Fruit fly (Drosophila melanogaster) whole organism, wandering third instar larva: ENCODE measurements around the gene bif.
A peak's percentile ranks its signal among the peaks of the same experiment; 100 is the strongest.

Experiments used
- Abd-B ChIP-seq: fragments of >200 bp; optimal IDR thresholded peaks from 2 replicates; lab custom pipeline; 2017; ENCODE audit warnings: missing biosample characterization, missing genetic modification characterization
- CG32264 ChIP-seq: fragments of 200-800 bp; sonication (Bioruptor generic); optimal IDR thresholded peaks from 2 replicates; lab custom pipeline; 2016; ENCODE audit warnings: missing biosample characterization, missing genetic modification characterization
- CG9705 ChIP-seq: fragments of 200-800 bp; sonication (Bioruptor generic); optimal IDR thresholded peaks from 2 replicates; lab custom pipeline; 2018; ENCODE audit warnings: missing biosample characterization, mild to moderate bottlenecking, missing genetic modification characterization
- CrebA ChIP-seq: fragments of 200-800 bp; sonication (Bioruptor generic); optimal IDR thresholded peaks from 2 replicates; lab custom pipeline; 2016; ENCODE audit warnings: missing biosample characterization, mild to moderate bottlenecking, missing genetic modification characterization, borderline replicate concordance
- Dfd ChIP-seq: fragments of >200 bp; optimal IDR thresholded peaks from 2 replicates; lab custom pipeline; 2017; ENCODE audit warnings: missing biosample characterization, missing genetic modification characterization
- Dif ChIP-seq: fragments of 200-275, 200-300 bp; sonication (Bioruptor generic); optimal IDR thresholded peaks from 2 replicates; lab custom pipeline; 2018; ENCODE audit warnings: missing biosample characterization, missing genetic modification characterization; ENCODE audit not compliant: partially characterized antibody
- GATAd ChIP-seq: sonication (Bioruptor generic); optimal IDR thresholded peaks from 2 replicates; lab custom pipeline; 2016; ENCODE audit warnings: missing biosample characterization, missing genetic modification characterization
- HLH106 ChIP-seq: fragments of 200-800 bp; optimal IDR thresholded peaks from 3 replicates; lab custom pipeline; 2019; ENCODE audit warnings: missing biosample characterization, mild to moderate bottlenecking, missing genetic modification characterization, moderate library complexity
- Hnf4 ChIP-seq: fragments of 200-800 bp; sonication (Bioruptor generic); optimal IDR thresholded peaks from 2 replicates; lab custom pipeline; 2016; ENCODE audit warnings: missing biosample characterization, mild to moderate bottlenecking, missing genetic modification characterization
- Hr78 ChIP-seq: fragments of >200 bp; optimal IDR thresholded peaks from 2 replicates; lab custom pipeline; 2017; ENCODE audit warnings: missing biosample characterization, missing genetic modification characterization
- Hr83 ChIP-seq: fragments of 200-300 bp; sonication (Bioruptor generic); optimal IDR thresholded peaks from 2 replicates; lab custom pipeline; 2016; ENCODE audit warnings: missing biosample characterization, mild to moderate bottlenecking, missing genetic modification characterization, moderate library complexity; ENCODE audit not compliant: poor library complexity, severe bottlenecking
- Jra ChIP-seq: sonication (Bioruptor generic); optimal IDR thresholded peaks from 2 replicates; lab custom pipeline; 2016; ENCODE audit warnings: missing biosample characterization, missing genetic modification characterization
- Mio ChIP-seq: sonication (Bioruptor generic); optimal IDR thresholded peaks from 2 replicates; lab custom pipeline; 2016; ENCODE audit warnings: missing biosample characterization, missing genetic modification characterization
- Myc ChIP-seq: fragments of >200 bp; optimal IDR thresholded peaks from 2 replicates; lab custom pipeline; 2017
- N ChIP-seq: fragments of >200 bp; optimal IDR thresholded peaks from 2 replicates; lab custom pipeline; 2018; ENCODE audit warnings: missing biosample characterization, missing external identifiers, missing genetic modification characterization
- OdsH ChIP-seq: fragments of 200-800 bp; sonication (Bioruptor generic); optimal IDR thresholded peaks from 2 replicates; lab custom pipeline; 2016; ENCODE audit warnings: missing biosample characterization, mild to moderate bottlenecking, missing genetic modification characterization
- Rel ChIP-seq, 2 experiments: fragments of 200-800 bp; sonication (Bioruptor generic) in 1 of 2; optimal IDR thresholded peaks; 2 replicates in 1 of 2; 3 replicates in 1 of 2; lab custom pipeline; 2016 to 2019; ENCODE audit warnings: mild to moderate bottlenecking in 2 of 2, missing biosample characterization in 2 of 2, missing genetic modification characterization in 2 of 2, moderate library complexity in 1 of 2
- Sp1 ChIP-seq: fragments of 200-800 bp; sonication (Bioruptor generic); optimal IDR thresholded peaks from 3 replicates; lab custom pipeline; 2019; ENCODE audit warnings: missing biosample characterization, mild to moderate bottlenecking, missing genetic modification characterization, moderate library complexity
- Vsx2 ChIP-seq: fragments of 200-300, 225-300 bp; sonication (Bioruptor generic); optimal IDR thresholded peaks from 2 replicates; lab custom pipeline; 2018; ENCODE audit warnings: missing biosample characterization, missing genetic modification characterization; ENCODE audit not compliant: partially characterized antibody
- br ChIP-seq: fragments of 200-800 bp; sonication (Bioruptor generic); optimal IDR thresholded peaks from 2 replicates; lab custom pipeline; 2016; ENCODE audit warnings: missing biosample characterization, missing genetic modification characterization
- brk ChIP-seq: fragments of 200-800 bp; sonication (Bioruptor generic); optimal IDR thresholded peaks from 2 replicates; lab custom pipeline; 2016; ENCODE audit warnings: missing biosample characterization, mild to moderate bottlenecking, missing genetic modification characterization
- dl ChIP-seq, 2 experiments: fragments of 175-275, 200-275 bp in 1 of 2; fragments of 200-275 bp in 1 of 2; sonication (Bioruptor generic); optimal IDR thresholded peaks; lab custom pipeline; 2018; ENCODE audit warnings: mild to moderate bottlenecking in 2 of 2, missing biosample characterization in 2 of 2, missing genetic modification characterization in 2 of 2, moderate library complexity in 2 of 2; ENCODE audit not compliant: partially characterized antibody in 2 of 2, insufficient read depth in 1 of 2
- dmrt93B ChIP-seq: fragments of 200-800 bp; sonication (Bioruptor generic); optimal IDR thresholded peaks from 2 replicates; lab custom pipeline; 2018; ENCODE audit warnings: missing biosample characterization, mild to moderate bottlenecking, missing genetic modification characterization
- dsf ChIP-seq: sonication (Bioruptor generic); optimal IDR thresholded peaks from 2 replicates; lab custom pipeline; 2016; ENCODE audit warnings: missing biosample characterization, missing genetic modification characterization, borderline replicate concordance
- ey ChIP-seq: fragments of 200-800 bp; sonication (Bioruptor generic); optimal IDR thresholded peaks from 2 replicates; lab custom pipeline; 2016; ENCODE audit warnings: missing biosample characterization, missing genetic modification characterization
- foxo ChIP-seq, 2 experiments: fragments of 200-800 bp; sonication (Bioruptor generic); optimal IDR thresholded peaks; 2 replicates in 1 of 2; 3 replicates in 1 of 2; lab custom pipeline; 2016 to 2017; ENCODE audit warnings: missing biosample characterization in 2 of 2, missing genetic modification characterization in 2 of 2
- fru ChIP-seq: fragments of 200-800 bp; sonication (Bioruptor generic); optimal IDR thresholded peaks from 3 replicates; lab custom pipeline; 2016; ENCODE audit warnings: missing biosample characterization, mild to moderate bottlenecking, missing genetic modification characterization
- h ChIP-seq: fragments of 200-800 bp; sonication (Bioruptor generic); optimal IDR thresholded peaks from 3 replicates; lab custom pipeline; 2016; ENCODE audit warnings: missing biosample characterization, mild to moderate bottlenecking, missing genetic modification characterization
- jim ChIP-seq: fragments of 175-275, 200-325 bp; sonication (Bioruptor generic); optimal IDR thresholded peaks from 2 replicates; lab custom pipeline; 2016; ENCODE audit warnings: missing biosample characterization, mild to moderate bottlenecking, missing genetic modification characterization
- lola ChIP-seq: fragments of >200 bp; optimal IDR thresholded peaks from 2 replicates; lab custom pipeline; 2017; ENCODE audit warnings: missing biosample characterization, missing genetic modification characterization
- pan ChIP-seq: fragments of >200 bp; optimal IDR thresholded peaks from 2 replicates; lab custom pipeline; 2017
- psq ChIP-seq: fragments of 200-800 bp; sonication (Bioruptor generic); optimal IDR thresholded peaks from 3 replicates; lab custom pipeline; 2017; ENCODE audit warnings: missing biosample characterization, mild to moderate bottlenecking, missing genetic modification characterization, moderate library complexity
- rgr ChIP-seq: fragments of 200-800 bp; sonication (Bioruptor generic); optimal IDR thresholded peaks from 3 replicates; lab custom pipeline; 2016; ENCODE audit warnings: missing biosample characterization, mild to moderate bottlenecking, missing genetic modification characterization
- sage ChIP-seq: fragments of 200-800 bp; sonication (Bioruptor generic); optimal IDR thresholded peaks from 2 replicates; lab custom pipeline; 2016; ENCODE audit warnings: missing biosample characterization, mild to moderate bottlenecking, missing genetic modification characterization
- sv ChIP-seq: fragments of 200-800 bp; sonication (Bioruptor generic); optimal IDR thresholded peaks from 3 replicates; lab custom pipeline; 2016; ENCODE audit warnings: missing biosample characterization, missing genetic modification characterization
- tai ChIP-seq: sonication (Bioruptor generic); optimal IDR thresholded peaks from 2 replicates; lab custom pipeline; 2016; ENCODE audit warnings: missing biosample characterization, missing genetic modification characterization
- usp ChIP-seq: fragments of >200 bp; optimal IDR thresholded peaks from 2 replicates; lab custom pipeline; 2017; ENCODE audit warnings: missing biosample characterization, missing genetic modification characterization
- woc ChIP-seq: sonication (Bioruptor generic); optimal IDR thresholded peaks from 2 replicates; lab custom pipeline; 2016; ENCODE audit warnings: missing biosample characterization, mild to moderate bottlenecking, missing genetic modification characterization

The bif gene

DNA sequence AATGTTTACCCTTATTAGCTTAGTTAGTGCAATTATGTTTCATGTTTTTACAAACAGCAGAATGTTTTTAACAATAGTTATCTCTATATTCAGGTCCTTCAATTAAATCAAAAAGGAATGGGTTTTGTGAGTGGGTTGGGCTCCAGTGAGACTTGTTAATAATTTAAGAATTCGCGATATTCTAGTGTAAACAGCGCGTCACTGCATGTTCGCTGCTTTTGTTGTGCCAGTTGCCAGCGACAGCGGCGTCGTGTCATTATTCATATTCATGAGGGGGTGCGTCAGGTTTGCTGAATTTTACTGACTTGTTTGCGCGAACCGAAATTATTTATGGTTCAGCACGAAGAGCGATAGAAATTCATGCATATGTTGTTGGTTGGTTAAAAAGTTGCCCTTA, 36.5 kb downstream of the bif start, which contains the start of gene Amun:
Gene Amun, minus strand, starts transcription at position 303 of the 397 bp plus-strand sequence.
- TF ChIP-seq fru (GFP tag; lab: Kevin White, UChicago) (peak; percentile 64), h (peak; percentile 59), Rel (GFP tag; optimal IDR thresholded peaks at IDR 0.05; lab: Kevin White, UChicago) (peak; percentile 11), Rel (tag; optimal IDR thresholded peaks at IDR 0.05; lab: Kevin White, UChicago) (no peak), OdsH (GFP tag; lab: Kevin White, UChicago) (peak; percentile 40), Hr83 (GFP tag; lab: Kevin White, UChicago) (peak; percentile 68), ey (peak; percentile 49), foxo (GFP tag; optimal IDR thresholded peaks at IDR 0.05; lab: Kevin White, UChicago) (peak in 1 of 2 experiments; percentile 57), HLH106 (tag; lab: Kevin White, UChicago) (peak; percentile 54), Vsx2 (GFP tag; lab: Kevin White, UChicago) (no peak), Myc (lab: Kevin White, UChicago) (no peak), sv (GFP tag; lab: Kevin White, UChicago) (no peak), GATAd (GFP tag; lab: Kevin White, UChicago) (no peak), Jra (GFP tag; lab: Kevin White, UChicago) (peak; percentile 45), dsf (GFP tag; lab: Kevin White, UChicago) (no peak), jim (GFP tag; lab: Kevin White, UChicago) (no peak), usp (GFP tag; lab: Kevin White, UChicago) (no peak), CrebA (no peak), br (GFP tag; lab: Kevin White, UChicago) (peak; percentile 5), dl (GFP tag; optimal IDR thresholded peaks at IDR 0.05; lab: Kevin White, UChicago; ENCODE audit: insufficient read depth in 1 of 2, partially characterized antibody in 2 of 2) (no peak), rgr (no peak), Hr78 (GFP tag; lab: Kevin White, UChicago) (no peak), woc (peak; percentile 70), Hnf4 (GFP tag; lab: Kevin White, UChicago) (peak; percentile 61), CG9705 (GFP tag; lab: Kevin White, UChicago) (peak; percentile 1), brk (GFP tag; lab: Kevin White, UChicago) (no peak), Sp1 (GFP tag; lab: Kevin White, UChicago) (peak; percentile 58)

- TF ChIP-seq brk (GFP tag; lab: Kevin White, UChicago), result peak; percentile 29
- no peak for TF ChIP-seq dl (GFP tag; optimal IDR thresholded peaks at IDR 0.05; lab: Kevin White, UChicago; ENCODE audit: insufficient read depth in 1 of 2, partially characterized antibody in 2 of 2)
- TF ChIP-seq Sp1 (GFP tag; lab: Kevin White, UChicago), result peak; percentile 88
- TF ChIP-seq Rel (GFP tag; optimal IDR thresholded peaks at IDR 0.05; lab: Kevin White, UChicago), result peak; percentile 84
- TF ChIP-seq Rel (tag; optimal IDR thresholded peaks at IDR 0.05; lab: Kevin White, UChicago), result peak; percentile 52
- TF ChIP-seq Vsx2 (GFP tag; lab: Kevin White, UChicago), result no peak
- TF ChIP-seq br (GFP tag; lab: Kevin White, UChicago), result peak; percentile 89
- no peak for TF ChIP-seq usp (GFP tag; lab: Kevin White, UChicago)
- peak; percentile 83 for TF ChIP-seq Hr83 (GFP tag; lab: Kevin White, UChicago)
- peak; percentile 88 for TF ChIP-seq rgr
- TF ChIP-seq Dif (GFP tag; lab: Kevin White, UChicago), result no peak
- TF ChIP-seq CG32264 (GFP tag; lab: Kevin White, UChicago), result peak; percentile 78
- no peak for TF ChIP-seq Hr78 (GFP tag; lab: Kevin White, UChicago)
- peak; percentile 98 for TF ChIP-seq psq (GFP tag; lab: Kevin White, UChicago)
- TF ChIP-seq Abd-B (GFP tag; lab: Kevin White, UChicago), result no peak
- TF ChIP-seq Myc (lab: Kevin White, UChicago), result no peak
- TF ChIP-seq OdsH (GFP tag; lab: Kevin White, UChicago), result peak; percentile 80
- TF ChIP-seq CG9705 (GFP tag; lab: Kevin White, UChicago), result peak; percentile 66
- no peak for TF ChIP-seq Dfd (GFP tag; lab: Kevin White, UChicago)
- TF ChIP-seq tai (GFP tag; lab: Kevin White, UChicago), result peak; percentile 81
- TF ChIP-seq Jra (GFP tag; lab: Kevin White, UChicago), result no peak
- TF ChIP-seq HLH106 (tag; lab: Kevin White, UChicago), result peak; percentile 91
- peak; percentile 84 for TF ChIP-seq ey
- peak; percentile 87 for TF ChIP-seq sage
- peak; percentile 84 for TF ChIP-seq dmrt93B (GFP tag; lab: Kevin White, UChicago)
- TF ChIP-seq dsf (GFP tag; lab: Kevin White, UChicago), result peak; percentile 54
- peak; percentile 82 for TF ChIP-seq fru (GFP tag; lab: Kevin White, UChicago)
- peak; percentile 90 for TF ChIP-seq h
- no peak for TF ChIP-seq pan (lab: Kevin White, UChicago)
- no peak for TF ChIP-seq lola (GFP tag; lab: Kevin White, UChicago)
- TF ChIP-seq woc, result peak; percentile 97
- no peak for TF ChIP-seq Mio (GFP tag; lab: Kevin White, UChicago)
- TF ChIP-seq GATAd (GFP tag; lab: Kevin White, UChicago), result no peak
- TF ChIP-seq Hnf4 (GFP tag; lab: Kevin White, UChicago), result peak; percentile 76
- TF ChIP-seq jim (GFP tag; lab: Kevin White, UChicago), result no peak
- peak; percentile 48 to 89 for TF ChIP-seq foxo (GFP tag; optimal IDR thresholded peaks at IDR 0.05; lab: Kevin White, UChicago)
- TF ChIP-seq sv (GFP tag; lab: Kevin White, UChicago), result peak; percentile 77
- TF ChIP-seq N, result no peak
- TF ChIP-seq CrebA, result no peak
Observed at dm6 chrX:11715937-11716730, 37.4 kb downstream of the bif start.
